Fruit fly (Drosophila melanogaster): ENCODE data around the gene lz.

lz gene

DNA sequence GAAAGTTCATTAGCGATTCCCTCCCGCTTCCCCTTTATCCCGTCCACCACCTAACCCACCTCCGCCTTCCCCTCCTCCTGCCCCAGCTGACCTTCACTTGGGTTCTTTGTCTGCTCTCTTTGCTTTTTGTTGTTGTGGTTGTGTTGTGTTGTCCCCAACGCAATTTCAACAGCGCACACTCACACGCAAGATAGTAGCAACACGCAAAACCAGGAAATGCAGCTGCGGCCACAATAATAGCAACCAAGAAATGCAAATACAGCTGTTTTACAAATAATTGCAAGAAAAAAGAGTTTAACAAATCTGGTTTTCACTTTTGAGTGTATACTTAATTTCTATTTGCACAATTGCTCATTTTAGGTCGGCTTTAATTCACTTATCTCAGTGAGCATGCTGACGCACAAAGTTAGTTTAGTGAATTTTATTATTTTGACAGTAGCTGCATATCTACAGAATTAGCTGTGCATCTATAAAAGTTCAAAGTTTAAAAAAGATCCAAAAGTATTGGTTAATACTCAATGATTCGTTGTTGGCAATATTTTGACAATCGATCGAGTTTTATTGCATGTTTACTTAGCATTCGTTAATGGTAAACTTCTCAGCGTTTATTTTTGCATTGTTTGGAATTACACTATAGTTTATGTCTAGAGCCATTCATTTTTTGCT lies 33.1 kb upstream of the lz start (continued):
- TF ChIP-seq ab (GFP tag; optimal IDR thresholded peaks at IDR 0.05) (no peak), schlank (tag; optimal IDR thresholded peaks at IDR 0.05) (no peak), en (GFP tag; optimal IDR thresholded peaks at IDR 0.05) (no peak), Ssrp (tag; optimal IDR thresholded peaks at IDR 0.05) (no peak), B-H2 (GFP tag; optimal IDR thresholded peaks at IDR 0.05) (no peak), NC2α (GFP tag; optimal IDR thresholded peaks at IDR 0.05) (no peak), CG17328 (GFP tag; IDR thresholded peaks at IDR 0.05) (no peak), CG18764 (GFP tag; optimal IDR thresholded peaks at IDR 0.05) (no peak), CG4820 (GFP tag; optimal IDR thresholded peaks at IDR 0.05) (no peak), az2 (GFP tag; optimal IDR thresholded peaks at IDR 0.05) (peak; percentile 39), al (GFP tag; IDR thresholded peaks at IDR 0.05) (no peak), YL-1 (GFP tag; optimal IDR thresholded peaks at IDR 0.05) (no peak), CG5245 (GFP tag; optimal IDR thresholded peaks at IDR 0.05) (no peak), zen2 (GFP tag; IDR thresholded peaks at IDR 0.05; ENCODE audit: partially characterized antibody) (no peak), sug (tag; optimal IDR thresholded peaks at IDR 0.05) (peak; percentile 8), pum (GFP tag; optimal IDR thresholded peaks at IDR 0.05) (peak; percentile 12), CG8290 (GFP tag; optimal IDR thresholded peaks at IDR 0.05) (no peak), CG8290 (tag; optimal IDR thresholded peaks at IDR 0.05) (peak in 1 of 2 experiments; percentile 45), trem (tag; optimal IDR thresholded peaks at IDR 0.05) (no peak), dmrt11E (tag; optimal IDR thresholded peaks at IDR 0.05) (peak; percentile 7), Taf1 (GFP tag; IDR thresholded peaks at IDR 0.05) (no peak), CG12155 (GFP tag; optimal IDR thresholded peaks at IDR 0.05) (no peak), CG2875 (GFP tag; optimal IDR thresholded peaks at IDR 0.05) (no peak), danr (GFP tag; IDR thresholded peaks at IDR 0.05) (no peak), B-H1 (GFP tag; IDR thresholded peaks at IDR 0.05) (no peak), caup (GFP tag; optimal IDR thresholded peaks at IDR 0.05; ENCODE audit: severe bottlenecking) (no peak), ranshi (GFP tag; IDR thresholded peaks at IDR 0.05) (no peak), H2.0 (GFP tag; IDR thresholded peaks at IDR 0.05) (no peak), ap (GFP tag; IDR thresholded peaks at IDR 0.05) (no peak), CG2129 (GFP tag; IDR thresholded peaks at IDR 0.05; ENCODE audit: partially characterized antibody) (no peak), HLH4C (GFP tag; IDR thresholded peaks at IDR 0.05; ENCODE audit: partially characterized antibody) (no peak), Dek (tag; optimal IDR thresholded peaks at IDR 0.05) (no peak), mam (GFP tag; optimal IDR thresholded peaks at IDR 0.05) (no peak), pzg (GFP tag; optimal IDR thresholded peaks at IDR 0.05) (no peak), CG12942 (GFP tag; optimal IDR thresholded peaks at IDR 0.05) (no peak), slbo (GFP tag; IDR thresholded peaks at IDR 0.05) (peak; percentile 51), ttk (GFP tag; IDR thresholded peaks at IDR 0.05) (no peak), org-1 (GFP tag; optimal IDR thresholded peaks at IDR 0.05) (peak; percentile 0), Gug (GFP tag; IDR thresholded peaks at IDR 0.05) (no peak), fu2 (GFP tag; optimal IDR thresholded peaks at IDR 0.05) (no peak), CG7786 (GFP tag; optimal IDR thresholded peaks at IDR 0.05) (no peak), ham (GFP tag; IDR thresholded peaks at IDR 0.05) (no peak), CG6272 (GFP tag; IDR thresholded peaks at IDR 0.05) (no peak), CG10209 (GFP tag; optimal IDR thresholded peaks at IDR 0.05) (no peak), CG2120 (GFP tag; optimal IDR thresholded peaks at IDR 0.05) (peak; percentile 1), sima (GFP tag; optimal IDR thresholded peaks at IDR 0.05) (no peak), cas (GFP tag; IDR thresholded peaks at IDR 0.05) (no peak), Ets65A (GFP tag) (peak; percentile 85)

All from whole organism, embryonic.